Fruit fly (Drosophila melanogaster) whole organism, pupa: ENCODE measurements around the gene CG10077.

Experiments
- CG10348 ChIP-seq: fragments of 200-800 bp; sonication (Bioruptor generic); IDR thresholded peaks from 2 replicates; pipeline ENCODE4 v1.3.6; 2022; ENCODE audit warnings: missing biosample characterization, missing genetic modification characterization
- CG12605 ChIP-seq: fragments of 200-800 bp; sonication (Bioruptor generic); IDR thresholded peaks from 2 replicates; pipeline ENCODE4 v1.3.6; 2022; ENCODE audit warnings: missing biosample characterization, missing genetic modification characterization
- CG13204 ChIP-seq: fragments of 200-800 bp; sonication (Bioruptor generic); optimal IDR thresholded peaks from 2 replicates; lab custom pipeline; 2018; ENCODE audit warnings: missing biosample characterization, mild to moderate bottlenecking, missing genetic modification characterization, moderate library complexity
- CG14655 ChIP-seq: fragments of 200-800 bp; sonication (Bioruptor generic); optimal IDR thresholded peaks from 3 replicates; lab custom pipeline; 2017; ENCODE audit warnings: mild to moderate bottlenecking, missing biosample characterization, missing genetic modification reagents, missing genetic modification characterization
- CG15710 ChIP-seq: fragments of 200-800 bp; sonication (Bioruptor generic); optimal IDR thresholded peaks from 2 replicates; lab custom pipeline; 2018; ENCODE audit warnings: missing biosample characterization, mild to moderate bottlenecking, missing genetic modification characterization, moderate library complexity
- CG17806 ChIP-seq: fragments of 200-800 bp; sonication (Bioruptor generic); optimal IDR thresholded peaks from 2 replicates; lab custom pipeline; 2018; ENCODE audit warnings: missing biosample characterization, mild to moderate bottlenecking, missing genetic modification characterization, moderate library complexity
- CG32121 ChIP-seq: fragments of 200-800 bp; sonication (Bioruptor generic); IDR thresholded peaks from 2 replicates; pipeline ENCODE4 v1.3.6; 2022; ENCODE audit warnings: missing biosample characterization, missing genetic modification characterization
- CG34367 ChIP-seq: fragments of 200-800 bp; sonication (Bioruptor generic); optimal IDR thresholded peaks from 2 replicates; lab custom pipeline; 2018; ENCODE audit warnings: missing biosample characterization, mild to moderate bottlenecking, missing genetic modification characterization
- CG4496 ChIP-seq: fragments of 200-800 bp; sonication (Bioruptor generic); IDR thresholded peaks from 3 replicates; pipeline ENCODE4 v1.3.6; 2022; ENCODE audit warnings: missing biosample characterization, missing genetic modification characterization
- CG8159 ChIP-seq: fragments of 200-800 bp; sonication (Bioruptor generic); optimal IDR thresholded peaks from 3 replicates; lab custom pipeline; 2018; ENCODE audit warnings: missing biosample characterization, mild to moderate bottlenecking, missing genetic modification characterization, moderate library complexity
- CG8301 ChIP-seq: fragments of 200-800 bp; sonication (Bioruptor generic); optimal IDR thresholded peaks from 2 replicates; lab custom pipeline; 2018; ENCODE audit warnings: missing biosample characterization, mild to moderate bottlenecking, missing genetic modification characterization
- CG9948 ChIP-seq: fragments of 200-800 bp; sonication (Bioruptor generic); optimal IDR thresholded peaks from 2 replicates; lab custom pipeline; 2018; ENCODE audit warnings: missing biosample characterization, mild to moderate bottlenecking, missing genetic modification characterization, moderate library complexity
- D1 ChIP-seq: fragments of 200-800 bp; sonication (Bioruptor generic); optimal IDR thresholded peaks from 2 replicates; lab custom pipeline; 2018; ENCODE audit warnings: missing biosample characterization, mild to moderate bottlenecking, missing genetic modification characterization, moderate library complexity
- EcR ChIP-seq: fragments of 200-800 bp; sonication (Bioruptor generic); optimal IDR thresholded peaks from 3 replicates; lab custom pipeline; 2019; ENCODE audit warnings: missing biosample characterization, missing genetic modification characterization, mild to moderate bottlenecking, moderate library complexity, missing genetic modification reagents
- Ets98B ChIP-seq: fragments of 200-800 bp; sonication (Bioruptor generic); IDR thresholded peaks from 2 replicates; pipeline ENCODE4 v1.3.6; 2022; ENCODE audit warnings: missing biosample characterization, missing genetic modification characterization
- Pif1A ChIP-seq: fragments of 200-800 bp; sonication (Bioruptor generic); optimal IDR thresholded peaks from 3 replicates; lab custom pipeline; 2016; ENCODE audit warnings: missing biosample characterization, missing genetic modification characterization
- Pif1B ChIP-seq: fragments of 200-800 bp; sonication (Bioruptor generic); optimal IDR thresholded peaks from 3 replicates; lab custom pipeline; 2016; ENCODE audit warnings: missing biosample characterization, missing genetic modification characterization
- Snoo ChIP-seq: fragments of 200-800 bp; sonication (Bioruptor generic); optimal IDR thresholded peaks from 3 replicates; lab custom pipeline; 2017; ENCODE audit warnings: missing biosample characterization, mild to moderate bottlenecking, missing genetic modification characterization, inconsistent platforms
- fd96Ca ChIP-seq: fragments of 200-800 bp; sonication (Bioruptor generic); IDR thresholded peaks from 3 replicates; pipeline ENCODE4 v1.3.6; 2022; ENCODE audit warnings: missing biosample characterization, missing genetic modification characterization
- gl ChIP-seq: fragments of 200-800 bp; sonication (Bioruptor generic); optimal IDR thresholded peaks from 2 replicates; lab custom pipeline; 2018; ENCODE audit warnings: missing biosample characterization, mild to moderate bottlenecking, missing genetic modification characterization
- rn ChIP-seq: fragments of 200-800 bp; sonication (Bioruptor generic); IDR thresholded peaks from 2 replicates; pipeline ENCODE4 v1.3.6; 2022; ENCODE audit warnings: missing biosample characterization, missing genetic modification characterization

CG10077 gene

DNA sequence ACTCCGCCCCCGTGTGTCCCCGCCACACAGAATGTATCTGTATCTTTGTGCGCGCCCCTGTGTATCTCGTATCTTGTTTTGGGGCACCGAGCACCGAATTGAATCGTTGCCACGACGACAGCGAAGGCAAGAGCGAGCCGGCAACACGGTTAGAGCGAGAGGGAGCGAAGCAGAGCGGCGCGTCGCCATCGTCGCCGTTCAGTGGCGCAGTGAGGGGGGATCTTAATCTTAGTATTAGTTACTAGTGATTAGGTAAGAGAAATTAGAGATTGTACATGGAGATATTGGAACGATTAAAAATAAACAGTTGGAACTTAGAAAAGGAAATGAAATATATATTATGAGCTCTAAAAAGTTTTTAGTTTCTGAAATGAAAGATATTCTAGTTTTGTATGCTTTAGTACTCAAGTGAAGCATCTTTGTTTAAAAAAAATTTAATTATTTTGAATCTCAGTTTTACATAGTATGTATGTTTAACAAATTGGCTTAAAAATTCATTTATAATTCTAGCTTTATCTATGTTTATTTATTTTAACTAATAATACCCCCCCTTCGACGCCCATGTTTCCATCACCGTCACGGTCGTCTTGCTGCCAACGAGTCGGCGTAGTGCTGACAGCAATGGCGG, 33.4 kb upstream of the CG10077 start:
- TF ChIP-seq Pif1B (peak; percentile 51), Snoo (peak; percentile 76), gl (tag; lab: Kevin White, UChicago) (peak; percentile 13), rn (GFP tag; lab: Robert Waterston, UW) (0 out of 2 replicates have a peak, but pooled peaks have one; percentile 19), CG9948 (tag; lab: Kevin White, UChicago) (peak; percentile 76), CG13204 (GFP tag; lab: Kevin White, UChicago) (peak; percentile 63), CG8159 (tag; lab: Kevin White, UChicago) (peak; percentile 91), D1 (peak; percentile 53), Pif1A (peak; percentile 43), CG15710 (tag; lab: Kevin White, UChicago) (peak; percentile 76), CG34367 (tag; lab: Kevin White, UChicago) (peak; percentile 30), CG14655 (peak; percentile 92), CG4496 (0 out of 3 replicates have a peak, but pooled peaks have one; percentile 28), CG17806 (peak; percentile 67), CG32121 (GFP tag; lab: Robert Waterston, UW) (peak; percentile 78), EcR (GFP tag; lab: Kevin White, UChicago) (no peak), CG8301 (tag; lab: Kevin White, UChicago) (peak; percentile 81), CG12605 (GFP tag; lab: Robert Waterston, UW) (no peak), fd96Ca (GFP tag; lab: Robert Waterston, UW) (peak; percentile 63; the same call in 1 of the 3 replicates), CG10348 (GFP tag; lab: Robert Waterston, UW) (0 out of 2 replicates have a peak, but pooled peaks have one; percentile 6), Ets98B (GFP tag; lab: Robert Waterston, UW) (peak; percentile 57)
- TF ChIP-seq, all 21 proteins: peak for 19

DNA sequence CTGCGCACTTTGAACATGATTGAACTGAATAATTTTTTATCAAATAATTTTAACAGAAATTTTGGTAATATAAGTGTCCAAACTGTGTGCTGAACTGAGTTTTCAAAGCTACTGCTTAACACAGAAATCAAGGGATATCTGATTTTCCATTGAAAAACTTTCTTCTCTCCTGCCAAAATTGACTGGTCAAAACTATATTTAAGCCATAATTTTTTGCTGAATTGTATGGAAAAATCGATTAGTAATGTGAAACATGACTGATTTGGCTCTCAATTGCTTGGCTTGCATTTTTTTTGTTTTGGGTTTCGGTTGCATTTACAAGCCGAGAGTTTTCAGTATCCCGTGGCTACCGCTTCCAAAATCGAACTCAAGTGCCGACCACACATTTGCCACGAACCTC, 28.8 kb upstream of the CG10077 start, which contains the start of the genes CG32388 and CG43439:
Gene CG32388, minus strand, starts transcription at position 101 of the 400 bp plus-strand sequence.
Gene CG43439, minus strand, starts transcription at position 101 of the 400 bp plus-strand sequence.
- TF ChIP-seq D1 (no peak), CG8159 (tag; lab: Kevin White, UChicago) (no peak), rn (GFP tag; lab: Robert Waterston, UW) (no peak), Ets98B (GFP tag; lab: Robert Waterston, UW) (no peak), Pif1A (no peak), gl (tag; lab: Kevin White, UChicago) (no peak), CG10348 (GFP tag; lab: Robert Waterston, UW) (no peak), CG9948 (tag; lab: Kevin White, UChicago) (no peak), CG13204 (GFP tag; lab: Kevin White, UChicago) (no peak), CG15710 (tag; lab: Kevin White, UChicago) (no peak), CG17806 (no peak), CG8301 (tag; lab: Kevin White, UChicago) (no peak), CG34367 (tag; lab: Kevin White, UChicago) (no peak)
- TF ChIP-seq, all 21 proteins: peak for 0

- peak; percentile 14 for TF ChIP-seq CG14655
- no peak for TF ChIP-seq CG10348 (GFP tag; lab: Robert Waterston, UW)
Observed at dm6 chr3L:6981823-6982222, 26.1 kb upstream of the CG10077 start.

- peak; percentile 21 for TF ChIP-seq CG13204 (GFP tag; lab: Kevin White, UChicago)
- no peak for TF ChIP-seq CG32121 (GFP tag; lab: Robert Waterston, UW)
Observed at dm6 chr3L:6981109-6981741, 25.5 kb upstream of the CG10077 start.

DNA sequence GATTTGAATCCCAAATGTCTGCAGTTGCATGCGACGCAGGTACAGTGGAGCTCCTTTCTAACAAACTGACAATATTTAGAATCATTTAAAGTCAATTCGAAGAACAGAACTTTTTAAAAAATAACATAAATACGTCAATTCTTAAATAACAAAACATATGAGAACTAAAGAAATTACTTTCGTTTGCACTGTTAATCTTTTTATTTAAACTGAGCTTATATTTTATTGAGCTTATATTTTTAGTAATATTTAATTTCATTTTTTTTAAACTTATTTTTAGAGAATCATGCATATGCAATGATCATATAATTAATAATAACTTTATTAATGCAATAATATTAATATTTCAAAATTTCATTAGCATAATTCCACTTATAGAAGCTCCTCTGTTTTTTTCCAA, 24.8 kb upstream of the CG10077 start:
- TF ChIP-seq Pif1B (no peak), CG10348 (GFP tag; lab: Robert Waterston, UW) (no peak), fd96Ca (GFP tag; lab: Robert Waterston, UW) (no peak)

DNA sequence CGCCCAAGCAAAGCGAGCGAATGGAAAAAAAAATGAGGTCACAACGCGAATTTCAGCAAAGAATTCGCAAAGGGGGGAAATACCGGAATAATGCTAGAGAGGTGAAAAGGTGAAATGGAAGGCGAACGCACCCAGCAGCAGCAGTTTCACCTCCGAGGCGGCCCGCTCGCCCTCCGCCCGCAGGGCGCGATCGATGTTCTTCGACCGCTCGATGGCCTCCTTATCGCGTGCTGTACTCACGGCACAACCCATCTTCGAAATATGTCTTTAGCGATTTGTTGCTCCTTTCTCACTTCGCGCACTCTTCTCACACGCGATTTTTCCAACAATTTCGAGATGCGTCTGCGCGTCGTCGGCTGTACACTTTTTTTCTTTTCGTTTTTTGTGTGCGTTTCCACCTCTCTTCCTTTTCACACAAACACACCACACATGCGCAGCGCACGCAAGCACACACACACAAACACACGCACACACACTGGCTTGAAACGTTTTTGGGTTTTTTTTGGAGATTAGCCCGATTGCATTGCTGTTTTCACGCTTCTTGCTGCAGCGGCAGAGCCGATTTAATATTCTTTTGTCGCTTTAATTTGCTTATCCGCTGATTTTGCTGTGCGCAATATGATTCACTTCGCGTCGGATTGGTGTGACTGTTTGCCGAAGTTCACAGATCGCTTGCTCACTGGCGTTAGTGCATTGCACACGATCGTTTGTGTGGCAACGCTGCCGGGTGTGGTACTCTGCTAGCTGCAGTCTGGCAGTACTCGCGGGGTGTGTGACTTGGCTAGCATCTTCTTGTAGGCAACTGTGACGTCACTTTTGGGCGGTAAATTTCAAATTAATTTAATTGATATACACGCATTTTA, 23.9 kb upstream of the CG10077 start, which contains the start of gene Galphai:
Gene Galphai, minus strand, starts transcription at position 658 of the 863 bp plus-strand sequence.
- TF ChIP-seq Pif1B (peak; percentile 21), rn (GFP tag; lab: Robert Waterston, UW) (0 out of 2 replicates have a peak, but pooled peaks have one; percentile 17), gl (tag; lab: Kevin White, UChicago) (no peak), CG15710 (tag; lab: Kevin White, UChicago) (no peak), Ets98B (GFP tag; lab: Robert Waterston, UW) (peak; percentile 25; the same call in 1 of the 2 replicates), CG8159 (tag; lab: Kevin White, UChicago) (peak; percentile 38), CG10348 (GFP tag; lab: Robert Waterston, UW) (no peak), D1 (no peak), CG14655 (no peak), CG13204 (GFP tag; lab: Kevin White, UChicago) (peak; percentile 37), CG32121 (GFP tag; lab: Robert Waterston, UW) (no peak), fd96Ca (GFP tag; lab: Robert Waterston, UW) (peak; percentile 41; the same call in 1 of the 3 replicates), Pif1A (no peak), EcR (GFP tag; lab: Kevin White, UChicago) (peak; percentile 67), CG12605 (GFP tag; lab: Robert Waterston, UW) (no peak; the same call in 1 of the 2 replicates)
